Worm (Caenorhabditis elegans): Measurements from ENCODE around the gene cdh-10.
A peak's percentile ranks its signal among the peaks of the same experiment; 100 is the strongest.

Gene cdh-10

DNA sequence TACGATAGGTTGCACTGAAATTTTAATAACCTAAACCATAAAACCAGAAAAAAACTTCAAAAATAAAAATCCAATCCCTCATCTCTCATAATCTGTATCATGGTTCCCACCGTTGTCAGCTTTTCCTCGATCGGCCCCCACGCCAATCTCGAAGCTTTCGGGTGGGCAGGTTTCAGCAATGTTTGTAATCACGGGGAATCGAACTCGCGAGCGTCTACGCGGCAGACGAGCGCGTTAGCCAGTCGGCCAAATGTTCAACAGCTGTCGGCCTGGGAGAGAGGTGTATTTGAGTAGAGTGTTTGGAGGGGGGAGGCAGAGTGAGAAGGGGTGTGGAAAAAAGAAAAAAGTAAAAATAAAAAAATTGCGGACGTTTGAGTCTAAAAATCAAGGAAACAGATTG lies 54.7 kb downstream of the cdh-10 start (continued):
- TF ChIP-seq snpc-4 (GFP tag; optimal IDR thresholded peaks at IDR 0.05) (peak; percentile 61), snpc-4 (tag; optimal IDR thresholded peaks at IDR 0.05) (peak; percentile 67 to 82 (median 74)), ztf-18 (tag; optimal IDR thresholded peaks at IDR 0.05) (peak; percentile 83), sdz-38 (tag; optimal IDR thresholded peaks at IDR 0.05) (no peak), ets-4 (GFP tag; optimal IDR thresholded peaks at IDR 0.05) (peak; percentile 3), zim-3 (tag; optimal IDR thresholded peaks at IDR 0.05) (peak; percentile 78), mxl-1 (tag; optimal IDR thresholded peaks at IDR 0.05) (peak; percentile 84), gei-17 (GFP tag; optimal IDR thresholded peaks at IDR 0.05) (peak; percentile 52), rpc-1 (optimal IDR thresholded peaks at IDR 0.05) (peak; percentile 93), rpc-1 (tag; optimal IDR thresholded peaks at IDR 0.05) (peak; percentile 90), cebp-1 (GFP tag; IDR thresholded peaks at IDR 0.05) (0 out of 2 replicates have a peak, but pooled peaks have one; percentile 10), cebp-1 (tag; optimal IDR thresholded peaks at IDR 0.05) (peak; percentile 80), hrde-1 (tag; optimal IDR thresholded peaks at IDR 0.05; ENCODE audit: borderline replicate concordance) (peak; percentile 74), T26A5.8 (tag; optimal IDR thresholded peaks at IDR 0.05) (peak; percentile 24), sea-2 (GFP tag; IDR thresholded peaks at IDR 0.05) (no peak), let-607 (tag; optimal IDR thresholded peaks at IDR 0.05) (peak; percentile 48 to 51), attf-3 (GFP tag; conservative IDR thresholded peaks at IDR 0.05) (peak; percentile 66), madf-6 (GFP tag; IDR thresholded peaks at IDR 0.05) (peak; percentile 55; the same call in 1 of the 2 replicates), ceh-58 (GFP tag; IDR thresholded peaks at IDR 0.05) (no peak), F49E8.2 (tag; optimal IDR thresholded peaks at IDR 0.05; ENCODE audit: insufficient read depth) (peak; percentile 79), lag-1 (GFP tag; IDR thresholded peaks at IDR 0.05) (no peak), efl-1 (GFP tag; optimal IDR thresholded peaks at IDR 0.05) (peak; percentile 37), B0035.1 (tag; optimal IDR thresholded peaks at IDR 0.05) (peak; percentile 58), ceh-100 (GFP tag; IDR thresholded peaks at IDR 0.05) (peak; percentile 54), lir-1 (GFP tag; conservative IDR thresholded peaks at IDR 0.05) (0 out of 2 replicates have a peak, but pooled peaks have one; percentile 48), egl-44 (GFP tag; IDR thresholded peaks at IDR 0.05) (peak; percentile 92), dox-1 (GFP tag; IDR thresholded peaks at IDR 0.05) (peak; percentile 92), snpc-1.1 (tag; optimal IDR thresholded peaks at IDR 0.05; ENCODE audit: insufficient read depth) (peak; percentile 44), pbrm-1 (GFP tag; IDR thresholded peaks at IDR 0.05) (peak; percentile 82), unc-62 (GFP tag; optimal IDR thresholded peaks at IDR 0.05) (no peak), ama-1 (optimal IDR thresholded peaks at IDR 0.05) (no peak), ama-1 (GFP tag; optimal IDR thresholded peaks at IDR 0.05) (peak; percentile 71 to 87), dpff-1 (tag; optimal IDR thresholded peaks at IDR 0.05) (no peak), Y79H2A.3 (GFP tag; conservative IDR thresholded peaks at IDR 0.05) (0 out of 2 replicates have a peak, but pooled peaks have one; percentile 40), mcd-1 (GFP tag; IDR thresholded peaks at IDR 0.05) (peak; percentile 87), F23B12.7 (tag; optimal IDR thresholded peaks at IDR 0.05; ENCODE audit: insufficient read depth) (peak; percentile 94), mes-4 (tag; optimal IDR thresholded peaks at IDR 0.05) (peak; percentile 81), lin-54 (GFP tag; optimal IDR thresholded peaks at IDR 0.05) (peak; percentile 77), C17E4.6 (GFP tag; IDR thresholded peaks at IDR 0.05) (0 out of 2 replicates have a peak, but pooled peaks have one; percentile 30), akir-1 (GFP tag; optimal IDR thresholded peaks at IDR 0.05) (no peak), ekl-4 (GFP tag; IDR thresholded peaks at IDR 0.05) (peak; percentile 80; the same call in 1 of the 2 replicates), tlf-1 (GFP tag; optimal IDR thresholded peaks at IDR 0.05) (peak; percentile 51), zfh-2 (GFP tag; conservative IDR thresholded peaks at IDR 0.05) (peak; percentile 73), F39B2.1 (GFP tag; IDR thresholded peaks at IDR 0.05) (no peak), F55B11.4 (tag; optimal IDR thresholded peaks at IDR 0.05; ENCODE audit: borderline replicate concordance, insufficient read depth) (no peak), B0336.3 (GFP tag; IDR thresholded peaks at IDR 0.05) (peak; percentile 75), lin-26 (GFP tag; IDR thresholded peaks at IDR 0.05) (peak; percentile 89), ceh-91 (GFP tag; IDR thresholded peaks at IDR 0.05) (no peak), aptf-2 (GFP tag; conservative IDR thresholded peaks at IDR 0.05) (0 out of 2 replicates have a peak, but pooled peaks have one; percentile 38)
